Worm (Caenorhabditis elegans): Measurements from ENCODE around the gene nduv-2.
A peak's percentile ranks its signal among the peaks of the same experiment; 100 is the strongest.

The nduv-2 gene

ce11 chrV:13659219-13659618, 33.9 kb upstream of the nduv-2 start:
- TF ChIP-seq fax-1 (tag; optimal IDR thresholded peaks at IDR 0.05) (no peak), hlh-6 (tag; optimal IDR thresholded peaks at IDR 0.05) (no peak), elt-2 (tag; optimal IDR thresholded peaks at IDR 0.05) (peak; percentile 54)

ce11 chrV:13658577-13658976, 33.2 kb upstream of the nduv-2 start:
- peak; percentile 87 for TF ChIP-seq hlh-30 (tag; optimal IDR thresholded peaks at IDR 0.05; ENCODE audit: insufficient read depth)
- TF ChIP-seq pros-1 (tag; optimal IDR thresholded peaks at IDR 0.05): no peak

ce11 chrV:13657841-13658338, 32.5 kb upstream of the nduv-2 start:
- TF ChIP-seq elt-2 (tag; optimal IDR thresholded peaks at IDR 0.05) (no peak), unc-55 (GFP tag; optimal IDR thresholded peaks at IDR 0.05) (peak; percentile 13), nhr-232 (tag; optimal IDR thresholded peaks at IDR 0.05) (no peak), tbx-2 (tag; optimal IDR thresholded peaks at IDR 0.05) (no peak), unc-86 (tag; optimal IDR thresholded peaks at IDR 0.05) (no peak)

ce11 chrV:13657291-13657690, 31.9 kb upstream of the nduv-2 start:
- TF ChIP-seq unc-86 (tag; optimal IDR thresholded peaks at IDR 0.05): no peak
- TF ChIP-seq hlh-15 (tag; optimal IDR thresholded peaks at IDR 0.05): no peak
- TF ChIP-seq C38D4.7 (GFP tag; optimal IDR thresholded peaks at IDR 0.05): no peak
- TF ChIP-seq K02D7.2 (tag; optimal IDR thresholded peaks at IDR 0.05): no peak
- no peak for TF ChIP-seq odd-2 (tag; optimal IDR thresholded peaks at IDR 0.05)
- peak; percentile 71 for TF ChIP-seq hlh-30 (tag; optimal IDR thresholded peaks at IDR 0.05; ENCODE audit: insufficient read depth)
- no peak for TF ChIP-seq ceh-48 (tag; optimal IDR thresholded peaks at IDR 0.05)
- TF ChIP-seq pag-3 (tag; optimal IDR thresholded peaks at IDR 0.05; ENCODE audit: borderline replicate concordance): no peak
- TF ChIP-seq F13H6.1 (tag; optimal IDR thresholded peaks at IDR 0.05): no peak
- TF ChIP-seq ceh-18 (tag; optimal IDR thresholded peaks at IDR 0.05): peak; percentile 19
- no peak for TF ChIP-seq pax-1 (tag; optimal IDR thresholded peaks at IDR 0.05)
- no peak for TF ChIP-seq tbx-2 (tag; optimal IDR thresholded peaks at IDR 0.05)
- no peak for TF ChIP-seq pqm-1 (tag; optimal IDR thresholded peaks at IDR 0.05)
- peak; percentile 57 for TF ChIP-seq elt-2 (tag; optimal IDR thresholded peaks at IDR 0.05)

ce11 chrV:13656346-13657254, 31.2 kb upstream of the nduv-2 start:
- TF ChIP-seq fax-1 (tag; optimal IDR thresholded peaks at IDR 0.05) (no peak), unc-55 (GFP tag; optimal IDR thresholded peaks at IDR 0.05) (peak; percentile 57), ceh-24 (tag; optimal IDR thresholded peaks at IDR 0.05) (no peak), hlh-30 (tag; optimal IDR thresholded peaks at IDR 0.05; ENCODE audit: insufficient read depth) (no peak), gmeb-2 (tag; optimal IDR thresholded peaks at IDR 0.05) (no peak), nhr-232 (tag; optimal IDR thresholded peaks at IDR 0.05) (no peak), elt-2 (tag; optimal IDR thresholded peaks at IDR 0.05) (peak; percentile 53), ama-1 (optimal IDR thresholded peaks at IDR 0.05) (no peak), pat-9 (tag; optimal IDR thresholded peaks at IDR 0.05) (no peak), ref-2 (tag; optimal IDR thresholded peaks at IDR 0.05) (peak; percentile 29), ztf-16 (tag; optimal IDR thresholded peaks at IDR 0.05) (no peak)

ce11 chrV:13655202-13655764, 29.9 kb upstream of the nduv-2 start:
- peak; percentile 21 for TF ChIP-seq dve-1 (tag; optimal IDR thresholded peaks at IDR 0.05)
- peak; percentile 53 for TF ChIP-seq ref-2 (tag; optimal IDR thresholded peaks at IDR 0.05)
- TF ChIP-seq ceh-48 (tag; optimal IDR thresholded peaks at IDR 0.05): peak; percentile 18
- TF ChIP-seq sox-4 (tag; optimal IDR thresholded peaks at IDR 0.05): no peak
- TF ChIP-seq ceh-34 (tag; optimal IDR thresholded peaks at IDR 0.05): peak; percentile 55
- peak; percentile 59 for TF ChIP-seq unc-42 (tag; optimal IDR thresholded peaks at IDR 0.05)
- TF ChIP-seq pros-1 (tag; optimal IDR thresholded peaks at IDR 0.05): peak; percentile 22
- TF ChIP-seq C08G9.2 (tag; optimal IDR thresholded peaks at IDR 0.05): peak; percentile 3
- peak; percentile 52 for TF ChIP-seq unc-55 (GFP tag; optimal IDR thresholded peaks at IDR 0.05)
- peak; percentile 78 for TF ChIP-seq ceh-31 (tag; optimal IDR thresholded peaks at IDR 0.05)
- TF ChIP-seq ceh-2 (tag; optimal IDR thresholded peaks at IDR 0.05): no peak
- peak; percentile 65 for TF ChIP-seq nfya-1 (tag; optimal IDR thresholded peaks at IDR 0.05)
- TF ChIP-seq tbx-2 (tag; optimal IDR thresholded peaks at IDR 0.05): peak; percentile 62
- peak; percentile 41 for TF ChIP-seq ceh-18 (tag; optimal IDR thresholded peaks at IDR 0.05)
- no peak for TF ChIP-seq npax-4 (tag; optimal IDR thresholded peaks at IDR 0.05)
- TF ChIP-seq K09A11.1 (tag; optimal IDR thresholded peaks at IDR 0.05; ENCODE audit: insufficient read depth): peak; percentile 5
- no peak for TF ChIP-seq C38D4.7 (GFP tag; optimal IDR thresholded peaks at IDR 0.05)
- no peak for TF ChIP-seq rnt-1 (tag; optimal IDR thresholded peaks at IDR 0.05)
- TF ChIP-seq F13H6.1 (tag; optimal IDR thresholded peaks at IDR 0.05): peak; percentile 20
- no peak for TF ChIP-seq ceh-30 (tag; optimal IDR thresholded peaks at IDR 0.05)
